Fruit fly (Drosophila melanogaster) Kc167 (cell line): ENCODE results near the gene Rpn1.

ENCODE experiments used
- Myc ChIP-seq: fragments of >200 bp; optimal IDR thresholded peaks from 2 replicates; lab custom pipeline; 2017; ENCODE audit warnings: missing external identifiers
- psq ChIP-seq: fragments of >200 bp; optimal IDR thresholded peaks from 2 replicates; lab custom pipeline; 2017; ENCODE audit warnings: missing external identifiers
- ttk ChIP-seq: sonication (Bioruptor generic); optimal IDR thresholded peaks from 2 replicates; lab custom pipeline; 2017; ENCODE audit warnings: missing external identifiers

DNA sequence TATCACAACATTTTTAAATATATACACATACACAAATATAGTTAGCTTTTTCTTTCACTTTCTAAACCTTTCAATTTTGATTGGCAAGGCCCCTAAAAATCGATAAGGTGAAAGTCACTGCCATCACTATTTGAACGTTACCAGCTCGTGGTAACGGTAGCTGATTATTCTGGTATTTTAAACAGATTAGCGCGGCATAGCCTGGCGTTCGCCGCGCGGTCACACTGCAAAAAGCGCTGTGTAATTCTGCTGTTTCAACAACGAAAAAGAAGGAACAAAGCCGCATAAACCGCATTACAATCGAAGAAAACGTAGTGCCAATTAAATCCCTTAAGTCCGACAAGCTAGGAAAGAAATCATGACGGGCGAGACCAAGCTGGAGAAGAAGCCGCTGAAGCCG, at the start of gene Rpn1:
- TF ChIP-seq ttk (lab: Kevin White, UChicago) = no peak
- no peak for TF ChIP-seq psq (lab: Kevin White, UChicago)
- TF ChIP-seq Myc (lab: Kevin White, UChicago) = no peak
